Worm (Caenorhabditis elegans) whole organism, L1 larva: ENCODE data around the gene sma-3.

ENCODE experiments used
- C04F5.9 ChIP-seq: sonication (generic microtip); optimal IDR thresholded peaks from 2 replicates; lab custom pipeline; 2016; ENCODE audit warnings: missing genetic modification characterization, missing compliant biosample characterization
- C34B4.2 ChIP-seq: sonication (generic microtip); optimal IDR thresholded peaks from 2 replicates; lab custom pipeline; 2017; ENCODE audit warnings: mild to moderate bottlenecking, missing genetic modification characterization, missing compliant biosample characterization
- Y116A8C.19 ChIP-seq: sonication (generic microtip); optimal IDR thresholded peaks from 2 replicates; lab custom pipeline; 2016; ENCODE audit warnings: missing compliant biosample characterization, missing genetic modification characterization, borderline replicate concordance
- aha-1 ChIP-seq: fragments of 150-350 bp; optimal IDR thresholded peaks from 2 replicates; lab custom pipeline; 2014; ENCODE audit warnings: missing biosample characterization, missing genetic modification characterization
- alr-1 ChIP-seq: fragments of 200-800 bp; sonication (Bioruptor generic); optimal IDR thresholded peaks from 2 replicates; lab custom pipeline; 2018; ENCODE audit warnings: borderline replicate concordance, mild to moderate bottlenecking, missing genetic modification characterization, missing compliant biosample characterization
- aly-2 ChIP-seq: fragments of 150-350 bp; optimal IDR thresholded peaks from 2 replicates; lab custom pipeline; 2014; ENCODE audit warnings: missing biosample characterization, missing genetic modification characterization
- ceh-63 ChIP-seq: fragments of 200-800 bp; sonication (Bioruptor generic); optimal IDR thresholded peaks from 2 replicates; lab custom pipeline; 2018; ENCODE audit warnings: mild to moderate bottlenecking, missing genetic modification characterization, missing compliant biosample characterization
- ceh-88 ChIP-seq: fragments of 200-800 bp; sonication (Bioruptor generic); IDR thresholded peaks from 2 replicates; pipeline ENCODE4 v1.3.6; 2022; ENCODE audit warnings: missing genetic modification characterization, missing compliant biosample characterization
- ceh-90 ChIP-seq: sonication (generic microtip); optimal IDR thresholded peaks from 2 replicates; lab custom pipeline; 2016; ENCODE audit warnings: missing genetic modification characterization, missing compliant biosample characterization
- efl-1 ChIP-seq, 4 experiments: fragments of 150-350 bp; optimal IDR thresholded peaks in 3 of 4; peaks in 1 of 4; 1 replicate in 1 of 4; 2 replicates in 3 of 4; lab custom pipeline; 2014; ENCODE audit warnings: missing biosample characterization in 2 of 4, missing genetic modification characterization in 2 of 4, missing genetic modification reagents in 2 of 4
- egl-13 ChIP-seq: sonication (generic microtip); optimal IDR thresholded peaks from 2 replicates; lab custom pipeline; 2016; ENCODE audit warnings: missing genotype, missing genetic modification reagents, missing genetic modification characterization, missing compliant biosample characterization
- egl-27 ChIP-seq, 2 experiments: fragments of 150-350 bp in 1 of 2; sonication (generic microtip); optimal IDR thresholded peaks; 3 replicates each; lab custom pipeline; 2017 to 2018; ENCODE audit warnings: missing biosample characterization in 2 of 2, missing genetic modification characterization in 2 of 2, missing genetic modification reagents in 2 of 2
- elt-2 ChIP-seq: sonication (generic microtip); optimal IDR thresholded peaks from 2 replicates; lab custom pipeline; 2016; ENCODE audit warnings: missing genetic modification characterization, mild to moderate bottlenecking, inconsistent platforms, missing compliant biosample characterization, missing genetic modification reagents
- fkh-10 ChIP-seq: sonication (generic microtip); optimal IDR thresholded peaks from 2 replicates; lab custom pipeline; 2017; ENCODE audit warnings: missing biosample characterization, missing genetic modification reagents, missing genetic modification characterization
- fkh-4 ChIP-seq: sonication (generic microtip); optimal IDR thresholded peaks from 2 replicates; lab custom pipeline; 2016; ENCODE audit warnings: missing compliant biosample characterization, missing genetic modification characterization, borderline replicate concordance
- grh-1 ChIP-seq: fragments of 200-800 bp; sonication (Bioruptor generic); IDR thresholded peaks from 2 replicates; pipeline ENCODE4 v1.3.6; 2022; ENCODE audit warnings: missing genetic modification reagents, missing genetic modification characterization, missing compliant biosample characterization
- hlh-17 ChIP-seq: fragments of 200-800 bp; sonication (Bioruptor generic); optimal IDR thresholded peaks from 2 replicates; lab custom pipeline; 2018; ENCODE audit warnings: missing genetic modification characterization, mild to moderate bottlenecking, missing compliant biosample characterization, moderate library complexity, borderline replicate concordance
- hlh-4 ChIP-seq: sonication (generic microtip); optimal IDR thresholded peaks from 2 replicates; lab custom pipeline; 2016; ENCODE audit warnings: mild to moderate bottlenecking, missing genetic modification characterization, missing compliant biosample characterization
- hpl-2 ChIP-seq: fragments of 150-350 bp; optimal IDR thresholded peaks from 2 replicates; lab custom pipeline; 2014; ENCODE audit warnings: missing biosample characterization, missing genetic modification reagents, missing genetic modification characterization
- lin-13 ChIP-seq: fragments of 150-350 bp; optimal IDR thresholded peaks from 2 replicates; lab custom pipeline; 2014; ENCODE audit warnings: missing biosample characterization, missing genetic modification reagents, missing genetic modification characterization
- lin-15B ChIP-seq: fragments of 150-350 bp; sonication (generic microtip); optimal IDR thresholded peaks from 3 replicates; lab custom pipeline; 2014; ENCODE audit warnings: missing biosample characterization, missing genetic modification characterization
- lin-35 ChIP-seq, 2 experiments: fragments of 150-350 bp; optimal IDR thresholded peaks; 2 replicates each; lab custom pipeline; 2014; ENCODE audit warnings: missing biosample characterization in 2 of 2, missing genetic modification characterization in 2 of 2, missing genetic modification reagents in 2 of 2
- lir-3 ChIP-seq: sonication (generic microtip); optimal IDR thresholded peaks from 2 replicates; lab custom pipeline; 2016; ENCODE audit warnings: mild to moderate bottlenecking, missing genetic modification characterization, moderate library complexity, missing compliant biosample characterization; ENCODE audit not compliant: poor library complexity
- mdl-1 ChIP-seq, 2 experiments: fragments of 150-350 bp; optimal IDR thresholded peaks; 2 replicates each; lab custom pipeline; 2014 to 2017; ENCODE audit warnings: missing biosample characterization in 2 of 2, missing genetic modification characterization in 2 of 2, inconsistent platforms in 1 of 2
- mef-2 ChIP-seq: fragments of 150-350 bp; optimal IDR thresholded peaks from 2 replicates; lab custom pipeline; 2014; ENCODE audit warnings: missing biosample characterization, missing genetic modification characterization
- nhr-20 ChIP-seq: sonication (generic microtip); optimal IDR thresholded peaks from 2 replicates; lab custom pipeline; 2016; ENCODE audit warnings: mild to moderate bottlenecking, missing genetic modification characterization, missing compliant biosample characterization
- nhr-28 ChIP-seq: fragments of 150-350 bp; optimal IDR thresholded peaks from 2 replicates; lab custom pipeline; 2014; ENCODE audit warnings: missing biosample characterization, missing genetic modification characterization
- nhr-47 ChIP-seq: sonication (generic microtip); optimal IDR thresholded peaks from 2 replicates; lab custom pipeline; 2016; ENCODE audit warnings: mild to moderate bottlenecking, missing genetic modification characterization, moderate library complexity, missing compliant biosample characterization
- nhr-71 ChIP-seq: sonication (generic microtip); optimal IDR thresholded peaks from 2 replicates; lab custom pipeline; 2016; ENCODE audit warnings: mild to moderate bottlenecking, missing genetic modification characterization, moderate library complexity, missing compliant biosample characterization
- nhr-90 ChIP-seq: sonication (generic microtip); optimal IDR thresholded peaks from 2 replicates; lab custom pipeline; 2016; ENCODE audit warnings: mild to moderate bottlenecking, missing genetic modification characterization, missing compliant biosample characterization; ENCODE audit not compliant: poor library complexity
- pax-3 ChIP-seq: fragments of 200-800 bp; sonication (Bioruptor generic); optimal IDR thresholded peaks from 2 replicates; lab custom pipeline; 2018; ENCODE audit warnings: mild to moderate bottlenecking, missing genetic modification characterization, moderate library complexity, missing compliant biosample characterization
- pqm-1 ChIP-seq: sonication (generic microtip); optimal IDR thresholded peaks from 3 replicates; lab custom pipeline; 2017; ENCODE audit warnings: missing biosample characterization, missing genetic modification characterization
- snpc-4 ChIP-seq: fragments of 150-350 bp; optimal IDR thresholded peaks from 2 replicates; lab custom pipeline; 2014; ENCODE audit warnings: missing biosample characterization, missing genetic modification characterization
- sup-37 ChIP-seq: fragments of 200-800 bp; sonication (Bioruptor generic); optimal IDR thresholded peaks from 2 replicates; lab custom pipeline; 2018; ENCODE audit warnings: mild to moderate bottlenecking, missing genetic modification characterization, missing compliant biosample characterization
- tbx-2 ChIP-seq: sonication (generic microtip); optimal IDR thresholded peaks from 2 replicates; lab custom pipeline; 2016; ENCODE audit warnings: missing genetic modification characterization, missing compliant biosample characterization
- vab-15 ChIP-seq: sonication (generic microtip); optimal IDR thresholded peaks from 2 replicates; lab custom pipeline; 2017; ENCODE audit warnings: missing genotype, mild to moderate bottlenecking, missing genetic modification characterization, missing compliant biosample characterization
- xbp-1 ChIP-seq: sonication (generic microtip); optimal IDR thresholded peaks from 2 replicates; lab custom pipeline; 2016; ENCODE audit warnings: missing genetic modification characterization, missing compliant biosample characterization
- zip-4 ChIP-seq: fragments of 200-800 bp; sonication (Bioruptor generic); optimal IDR thresholded peaks from 2 replicates; lab custom pipeline; 2018; ENCODE audit warnings: mild to moderate bottlenecking, missing genetic modification characterization, moderate library complexity, missing compliant biosample characterization
- ztf-4 ChIP-seq: fragments of 150-350 bp; optimal IDR thresholded peaks from 2 replicates; lab custom pipeline; 2014; ENCODE audit warnings: missing biosample characterization, missing genetic modification characterization

The sma-3 gene

DNA sequence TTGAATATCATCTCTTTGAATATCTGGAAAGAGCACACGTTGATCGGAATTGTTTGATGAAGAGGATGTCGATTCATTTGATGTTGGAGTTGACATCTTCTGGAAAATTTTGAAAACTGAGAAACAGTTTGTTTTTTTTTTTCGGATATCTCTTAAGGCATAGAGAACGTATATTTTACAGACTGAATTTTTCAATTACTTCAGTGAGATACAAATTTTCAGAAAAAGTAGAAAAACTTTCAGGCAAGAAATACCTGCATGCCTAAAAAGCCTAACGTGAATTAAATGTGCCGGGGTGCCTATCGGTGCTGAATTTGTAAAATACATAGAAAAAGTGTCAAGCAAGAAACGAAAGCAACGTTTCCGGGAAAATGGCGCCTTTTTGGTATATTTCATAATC, 7.1 kb downstream of the sma-3 start, which contains the start of gene zak-1:
TSS of gene zak-1 (minus strand) at position 101 of the 400 bp plus-strand sequence.
- no peak for TF ChIP-seq snpc-4 (tag; lab: Kevin White, UChicago)
- TF ChIP-seq mdl-1 (tag; optimal IDR thresholded peaks at IDR 0.05; lab: Kevin White, UChicago): no peak
- TF ChIP-seq ceh-88 (GFP tag; lab: Robert Waterston, UW): no peak
- no peak for TF ChIP-seq Y116A8C.19 (tag; lab: Kevin White, UChicago)
- no peak for TF ChIP-seq C34B4.2 (tag; lab: Kevin White, UChicago)
- no peak for TF ChIP-seq egl-27 (tag; optimal IDR thresholded peaks at IDR 0.05; lab: Kevin White, UChicago)
- TF ChIP-seq nhr-71: no peak
- no peak for TF ChIP-seq egl-13
- no peak for TF ChIP-seq fkh-10 (GFP tag; lab: Kevin White, UChicago)
- no peak for TF ChIP-seq aha-1 (tag; lab: Kevin White, UChicago)
- no peak for TF ChIP-seq nhr-90 (tag; lab: Kevin White, UChicago)
- TF ChIP-seq lin-15B (tag; lab: Kevin White, UChicago): no peak
- no peak for TF ChIP-seq alr-1 (tag; lab: Kevin White, UChicago)

DNA sequence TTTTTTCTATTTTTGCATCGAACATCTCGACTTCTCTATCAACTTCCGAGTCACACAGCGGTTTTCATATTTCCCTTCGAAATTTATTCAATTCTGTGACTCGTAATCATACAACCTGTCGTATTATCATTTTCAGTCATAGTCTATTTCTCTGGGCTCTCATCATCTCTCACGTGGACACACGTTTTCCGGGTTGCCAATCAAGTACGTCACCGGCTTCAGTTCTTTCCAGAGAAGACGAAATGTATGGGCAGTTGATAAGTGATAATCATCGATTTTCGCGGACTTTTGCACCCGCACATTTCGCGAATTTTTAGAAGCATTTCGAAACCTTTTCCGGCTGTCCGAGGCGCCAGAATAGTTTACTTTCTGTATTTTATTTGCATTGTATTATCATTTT, 13.5 kb downstream of the sma-3 start, which contains the start of gene srv-1:
TSS of gene srv-1 (plus strand) at position 131 of the 400 bp plus-strand sequence.
- TF ChIP-seq tbx-2 (tag; lab: Kevin White, UChicago): no peak
- no peak for TF ChIP-seq aha-1 (tag; lab: Kevin White, UChicago)
- no peak for TF ChIP-seq fkh-4 (tag; lab: Kevin White, UChicago)
- TF ChIP-seq vab-15: no peak
- TF ChIP-seq mef-2 (tag; lab: Kevin White, UChicago): no peak
- TF ChIP-seq hlh-4 (tag; lab: Kevin White, UChicago): no peak
- TF ChIP-seq efl-1 (optimal IDR thresholded peaks at IDR 0.05; lab: Kevin White, UChicago): no peak
- peak in 1 of 2 experiments; percentile 72 for TF ChIP-seq efl-1 (GFP tag; optimal IDR thresholded peaks at IDR 0.05 in 1 of 2; lab: Kevin White, UChicago)
- TF ChIP-seq alr-1 (tag; lab: Kevin White, UChicago): no peak
- TF ChIP-seq nhr-71: peak; percentile 31
- TF ChIP-seq C04F5.9 (tag; lab: Kevin White, UChicago): no peak
- no peak for TF ChIP-seq pax-3
- no peak for TF ChIP-seq zip-4 (GFP tag; lab: Kevin White, UChicago)
- TF ChIP-seq ceh-63: no peak
- TF ChIP-seq pqm-1 (tag; lab: Kevin White, UChicago): peak; percentile 73
- peak; percentile 92 for TF ChIP-seq elt-2 (tag; lab: Kevin White, UChicago)
- no peak for TF ChIP-seq grh-1 (GFP tag; lab: Robert Waterston, UW)
- TF ChIP-seq sup-37 (GFP tag; lab: Kevin White, UChicago): no peak
- TF ChIP-seq nhr-90 (tag; lab: Kevin White, UChicago): peak; percentile 8
- TF ChIP-seq lin-35 (GFP tag; optimal IDR thresholded peaks at IDR 0.05; lab: Kevin White, UChicago): peak in 1 of 2 experiments; percentile 14

DNA sequence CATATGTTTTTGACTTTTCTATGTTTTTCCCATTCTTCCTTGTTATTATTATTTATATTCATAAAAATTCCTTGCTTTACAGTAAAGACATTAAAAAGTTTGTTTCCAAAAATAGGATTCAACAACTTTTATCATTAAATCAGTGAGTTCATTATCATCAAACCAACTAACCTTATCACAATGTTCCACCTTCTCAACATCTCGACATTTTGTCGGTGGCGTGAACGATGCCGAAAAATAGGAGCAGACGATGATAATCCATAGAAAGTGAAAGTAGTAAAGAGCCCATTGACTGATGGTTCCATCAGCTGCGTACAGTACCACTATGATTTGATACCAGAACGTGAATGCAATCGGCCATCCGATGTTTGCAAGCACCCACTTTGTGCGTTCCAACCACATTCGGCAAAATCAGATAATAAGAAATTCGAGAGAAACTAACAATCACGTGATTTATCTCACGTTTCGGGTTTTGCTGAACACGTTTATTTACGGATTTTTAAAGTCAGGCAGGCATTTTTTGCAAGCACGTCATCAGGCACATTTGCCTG, 15.0 kb downstream of the sma-3 start, which contains the start of gene dhhc-5:
TSS of gene dhhc-5 (minus strand) at position 406 of the 551 bp plus-strand sequence.
- peak; percentile 68 for TF ChIP-seq elt-2 (tag; lab: Kevin White, UChicago)
- no peak for TF ChIP-seq mef-2 (tag; lab: Kevin White, UChicago)
- TF ChIP-seq, all 84 proteins: peak for 1

DNA sequence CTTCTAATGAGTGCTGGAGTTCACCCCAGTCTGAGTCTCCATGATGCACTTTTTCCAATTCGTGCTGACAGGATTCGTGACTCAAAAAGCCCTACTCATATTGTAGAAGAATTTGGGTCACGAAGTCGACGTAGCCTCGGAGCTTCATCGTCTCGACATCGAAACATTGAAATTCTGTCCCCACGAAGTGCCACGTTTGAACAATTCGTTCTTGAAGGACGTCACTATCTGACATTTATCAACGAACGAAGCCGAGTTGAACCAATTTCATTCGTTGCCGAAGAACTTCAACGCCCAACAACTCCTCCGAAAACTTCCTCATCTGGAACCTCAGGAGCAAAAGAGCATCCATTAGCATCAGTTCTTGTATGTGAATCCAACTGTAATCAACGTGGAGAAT, 24.7 kb downstream of the sma-3 start:
- TF ChIP-seq lin-13 (GFP tag; lab: Kevin White, UChicago) (no peak), ceh-90 (tag; lab: Kevin White, UChicago) (no peak), aly-2 (tag; lab: Kevin White, UChicago) (no peak), C04F5.9 (tag; lab: Kevin White, UChicago) (no peak), pqm-1 (tag; lab: Kevin White, UChicago) (no peak), hpl-2 (no peak), nhr-47 (tag; lab: Kevin White, UChicago) (no peak), ztf-4 (no peak), nhr-28 (tag; lab: Kevin White, UChicago) (no peak), C34B4.2 (tag; lab: Kevin White, UChicago) (no peak), nhr-20 (tag; lab: Kevin White, UChicago) (no peak), hlh-17 (GFP tag; lab: Kevin White, UChicago) (no peak), xbp-1 (no peak), hlh-4 (tag; lab: Kevin White, UChicago) (no peak), lir-3 (tag; lab: Kevin White, UChicago) (no peak)
